Fruit fly (Drosophila melanogaster) whole organism, embryonic: ENCODE results near the gene VhaAC45RP.
A peak's percentile ranks its signal among the peaks of the same experiment; 100 is the strongest.

Experiments
- BEAF-32 ChIP-seq: fragments of 200-800 bp; sonication (Bioruptor generic); optimal IDR thresholded peaks from 3 replicates; lab custom pipeline; 2017; ENCODE audit warnings: missing biosample characterization, missing genetic modification characterization, mild to moderate bottlenecking, moderate library complexity, missing genetic modification reagents
- Blimp-1 ChIP-seq: fragments of 200-800 bp; sonication (Bioruptor generic); optimal IDR thresholded peaks from 3 replicates; lab custom pipeline; 2018; ENCODE audit warnings: missing biosample characterization, missing genetic modification characterization, mild to moderate bottlenecking, moderate library complexity, missing genetic modification reagents
- CG10209 ChIP-seq: fragments of 200-800 bp; sonication (Bioruptor generic); optimal IDR thresholded peaks from 3 replicates; lab custom pipeline; 2017; ENCODE audit warnings: missing biosample characterization, mild to moderate bottlenecking, missing genetic modification characterization, missing genetic modification reagents
- CG10979 ChIP-seq: fragments of 200-800 bp; sonication (Bioruptor generic); optimal IDR thresholded peaks from 2 replicates; lab custom pipeline; 2018; ENCODE audit warnings: missing biosample characterization, mild to moderate bottlenecking, missing genetic modification characterization, moderate library complexity
- CG12299 ChIP-seq: fragments of 200-800 bp; sonication (Bioruptor generic); optimal IDR thresholded peaks from 2 replicates; lab custom pipeline; 2018; ENCODE audit warnings: missing biosample characterization, mild to moderate bottlenecking, missing genetic modification characterization
- CG12744 ChIP-seq: fragments of 200-800 bp; sonication (Bioruptor generic); optimal IDR thresholded peaks from 2 replicates; lab custom pipeline; 2016; ENCODE audit warnings: missing biosample characterization, missing genetic modification characterization
- CG14710 ChIP-seq: fragments of 200-800 bp; sonication (Bioruptor generic); optimal IDR thresholded peaks from 3 replicates; lab custom pipeline; 2019; ENCODE audit warnings: missing biosample characterization, mild to moderate bottlenecking, missing genetic modification characterization, moderate library complexity
- CG1529 ChIP-seq: fragments of 200-800 bp; sonication (Bioruptor generic); optimal IDR thresholded peaks from 3 replicates; lab custom pipeline; 2018; ENCODE audit warnings: missing biosample characterization, missing genetic modification characterization
- CG15601 ChIP-seq: fragments of 200-800 bp; sonication (Bioruptor generic); optimal IDR thresholded peaks from 3 replicates; lab custom pipeline; 2019; ENCODE audit warnings: missing biosample characterization, mild to moderate bottlenecking, missing genetic modification characterization, moderate library complexity
- CG17361 ChIP-seq: fragments of 200-800 bp; sonication (Bioruptor generic); IDR thresholded peaks from 3 replicates; pipeline ENCODE4 v1.3.6; 2022; ENCODE audit warnings: missing biosample characterization, missing genetic modification characterization
- CG18011 ChIP-seq: fragments of 200-800 bp; sonication (Bioruptor generic); optimal IDR thresholded peaks from 2 replicates; lab custom pipeline; 2017; ENCODE audit warnings: missing biosample characterization, missing genetic modification characterization, mild to moderate bottlenecking, moderate library complexity, missing genotype
- CG18619 ChIP-seq: fragments of 200-800 bp; sonication (Bioruptor generic); optimal IDR thresholded peaks from 3 replicates; lab custom pipeline; 2017; ENCODE audit warnings: missing biosample characterization, mild to moderate bottlenecking, missing genetic modification characterization
- CG2199 ChIP-seq: fragments of 200-800 bp; sonication (Bioruptor generic); IDR thresholded peaks from 3 replicates; pipeline ENCODE4 v1.3.6; 2022; ENCODE audit warnings: missing biosample characterization, missing genetic modification characterization
- CG2889 ChIP-seq: fragments of 200-800 bp; sonication (Bioruptor generic); IDR thresholded peaks from 3 replicates; pipeline ENCODE4 v1.3.6; 2022; ENCODE audit warnings: missing biosample characterization, missing genetic modification characterization
- CG32767 ChIP-seq: fragments of 200-800 bp; sonication (Bioruptor generic); IDR thresholded peaks from 2 replicates; pipeline ENCODE4 v1.3.6; 2022; ENCODE audit warnings: missing biosample characterization, missing genetic modification characterization
- CG34224 ChIP-seq: fragments of 200-800 bp; sonication (Bioruptor generic); IDR thresholded peaks from 3 replicates; pipeline ENCODE4 v1.3.6; 2022; ENCODE audit warnings: missing biosample characterization, missing genetic modification characterization; ENCODE audit not compliant: partially characterized antibody
- CG42726 ChIP-seq: fragments of 200-800 bp; sonication (Bioruptor generic); IDR thresholded peaks from 2 replicates; pipeline ENCODE4 v1.3.6; 2022; ENCODE audit warnings: missing biosample characterization, missing genetic modification characterization; ENCODE audit not compliant: partially characterized antibody
- CG4404 ChIP-seq: fragments of 200-800 bp; sonication (Bioruptor generic); IDR thresholded peaks from 2 replicates; pipeline ENCODE4 v1.3.6; 2022; ENCODE audit warnings: missing biosample characterization, missing genetic modification characterization
- CG6654 ChIP-seq: fragments of 200-800 bp; sonication (Bioruptor generic); optimal IDR thresholded peaks from 2 replicates; lab custom pipeline; 2017; ENCODE audit warnings: missing biosample characterization, mild to moderate bottlenecking, missing genetic modification characterization
- CG6689 ChIP-seq: fragments of 200-800 bp; sonication (Bioruptor generic); IDR thresholded peaks from 2 replicates; pipeline ENCODE4 v1.3.6; 2022; ENCODE audit warnings: missing biosample characterization, missing genetic modification characterization
- CG7271 ChIP-seq: fragments of 200-800 bp; sonication (Bioruptor generic); optimal IDR thresholded peaks from 2 replicates; lab custom pipeline; 2018; ENCODE audit warnings: missing biosample characterization, mild to moderate bottlenecking, missing genetic modification characterization, moderate library complexity
- CG7556 ChIP-seq: fragments of 200-800 bp; sonication (Bioruptor generic); optimal IDR thresholded peaks from 2 replicates; lab custom pipeline; 2017; ENCODE audit warnings: missing biosample characterization, mild to moderate bottlenecking, missing genetic modification characterization
- CG8478 ChIP-seq: fragments of >200 bp; optimal IDR thresholded peaks from 2 replicates; lab custom pipeline; 2018
- Dek ChIP-seq: fragments of 200-800 bp; sonication (Bioruptor generic); optimal IDR thresholded peaks from 3 replicates; lab custom pipeline; 2019; ENCODE audit warnings: missing biosample characterization, mild to moderate bottlenecking, missing genetic modification characterization, moderate library complexity
- Dll ChIP-seq: fragments of 200-800 bp; sonication (Bioruptor generic); IDR thresholded peaks from 4 replicates; pipeline ENCODE4 v1.3.6; 2022; ENCODE audit warnings: missing biosample characterization, missing genetic modification characterization; ENCODE audit not compliant: partially characterized antibody
- Dp ChIP-seq: fragments of 200-800 bp; sonication (Bioruptor generic); optimal IDR thresholded peaks from 2 replicates; lab custom pipeline; 2018; ENCODE audit warnings: missing biosample characterization, mild to moderate bottlenecking, missing genetic modification characterization, moderate library complexity
- Eip74EF ChIP-seq, 2 experiments: fragments of 200-800 bp in 1 of 2; fragments of >200 bp in 1 of 2; sonication (Bioruptor generic) in 1 of 2; optimal IDR thresholded peaks; 2 replicates each; lab custom pipeline; 2017 to 2019; ENCODE audit warnings: missing biosample characterization in 2 of 2, missing genetic modification characterization in 2 of 2, mild to moderate bottlenecking in 1 of 2, moderate library complexity in 1 of 2
- Elba2 ChIP-seq: fragments of 200-800 bp; sonication (Bioruptor generic); optimal IDR thresholded peaks from 3 replicates; lab custom pipeline; 2016; ENCODE audit warnings: missing biosample characterization, missing genetic modification characterization
- Ets97D ChIP-seq: fragments of 200-800 bp; sonication (Bioruptor generic); optimal IDR thresholded peaks from 3 replicates; lab custom pipeline; 2016; ENCODE audit warnings: missing biosample characterization, missing genetic modification characterization
- Hand ChIP-seq: fragments of 200-800 bp; sonication (Bioruptor generic); optimal IDR thresholded peaks from 2 replicates; lab custom pipeline; 2017; ENCODE audit warnings: mild to moderate bottlenecking, missing biosample characterization, missing genetic modification reagents, missing genetic modification characterization
- Hr78 ChIP-seq, 2 experiments: fragments of 200-800 bp in 1 of 2; fragments of >200 bp in 1 of 2; sonication (Bioruptor generic) in 1 of 2; optimal IDR thresholded peaks; 2 replicates each; lab custom pipeline; 2017 to 2019; ENCODE audit warnings: missing biosample characterization in 2 of 2, missing genetic modification characterization in 2 of 2, mild to moderate bottlenecking in 1 of 2, moderate library complexity in 1 of 2
- MBD-R2 ChIP-seq: fragments of 200-800 bp; sonication (Bioruptor generic); IDR thresholded peaks from 2 replicates; pipeline ENCODE4 v1.3.6; 2022; ENCODE audit warnings: missing biosample characterization, missing genetic modification characterization
- Med ChIP-seq: fragments of 200-800 bp; sonication (Bioruptor generic); peaks from one replicate; lab custom pipeline; 2016; ENCODE audit warnings: missing biosample characterization, missing genetic modification characterization, mild to moderate bottlenecking, inconsistent platforms, moderate library complexity
- Neu2 ChIP-seq: fragments of 200-800 bp; sonication (Bioruptor generic); optimal IDR thresholded peaks from 3 replicates; lab custom pipeline; 2016; ENCODE audit warnings: missing biosample characterization, missing genetic modification characterization, borderline replicate concordance
- Nf-YA ChIP-seq: fragments of 200-800 bp; sonication (Bioruptor generic); IDR thresholded peaks from 2 replicates; pipeline ENCODE4 v1.3.6; 2022; ENCODE audit warnings: missing biosample characterization, missing genetic modification characterization
- Opbp ChIP-seq: fragments of 200-800 bp; sonication (Bioruptor generic); IDR thresholded peaks from 3 replicates; pipeline ENCODE4 v1.3.6; 2022; ENCODE audit warnings: missing biosample characterization, missing genetic modification characterization; ENCODE audit not compliant: partially characterized antibody
- amos ChIP-seq: fragments of 200-800 bp; sonication (Bioruptor generic); IDR thresholded peaks from 2 replicates; pipeline ENCODE4 v1.3.6; 2022; ENCODE audit warnings: missing biosample characterization, missing genetic modification characterization; ENCODE audit not compliant: partially characterized antibody
- bbx ChIP-seq: fragments of 200-800 bp; sonication (Bioruptor generic); IDR thresholded peaks from 2 replicates; pipeline ENCODE4 v1.3.6; 2022; ENCODE audit warnings: missing biosample characterization, missing genetic modification characterization; ENCODE audit not compliant: partially characterized antibody
- btn ChIP-seq: fragments of 200-800 bp; sonication (Bioruptor generic); optimal IDR thresholded peaks from 2 replicates; lab custom pipeline; 2016; ENCODE audit warnings: missing biosample characterization, missing genetic modification characterization
- cad ChIP-seq: fragments of >200 bp; optimal IDR thresholded peaks from 2 replicates; lab custom pipeline; 2017; ENCODE audit warnings: missing biosample characterization, missing genetic modification characterization
- chm ChIP-seq: fragments of 200-800 bp; sonication (Bioruptor generic); IDR thresholded peaks from 2 replicates; pipeline ENCODE4 v1.3.6; 2022; ENCODE audit warnings: missing biosample characterization, missing genetic modification characterization
- chn ChIP-seq: fragments of 200-800 bp; sonication (Bioruptor generic); optimal IDR thresholded peaks from 2 replicates; lab custom pipeline; 2016; ENCODE audit warnings: missing biosample characterization, missing genetic modification characterization
- ci ChIP-seq: fragments of 200-800 bp; sonication (Bioruptor generic); IDR thresholded peaks from 3 replicates; pipeline ENCODE4 v1.3.6; 2022; ENCODE audit warnings: missing biosample characterization, missing genetic modification characterization
- cwo ChIP-seq: fragments of 200-800 bp; sonication (Bioruptor generic); optimal IDR thresholded peaks from 3 replicates; lab custom pipeline; 2017; ENCODE audit warnings: missing biosample characterization, missing genetic modification characterization, mild to moderate bottlenecking, moderate library complexity, missing genetic modification reagents
- ems ChIP-seq: fragments of 200-800 bp; sonication (Bioruptor generic); optimal IDR thresholded peaks from 3 replicates; lab custom pipeline; 2016; ENCODE audit warnings: missing biosample characterization, missing genetic modification characterization
- org-1 ChIP-seq: fragments of 200-800 bp; sonication (Bioruptor generic); optimal IDR thresholded peaks from 2 replicates; lab custom pipeline; 2017; ENCODE audit warnings: missing biosample characterization, missing genetic modification characterization
- pita ChIP-seq: fragments of 200-800 bp; sonication (Bioruptor generic); optimal IDR thresholded peaks from 2 replicates; lab custom pipeline; 2017; ENCODE audit warnings: missing biosample characterization, mild to moderate bottlenecking, missing genetic modification characterization
- pum ChIP-seq: fragments of 200-800 bp; sonication (Bioruptor generic); optimal IDR thresholded peaks from 2 replicates; lab custom pipeline; 2016; ENCODE audit warnings: missing biosample characterization, missing genetic modification characterization
- sens-2 ChIP-seq: fragments of 200-800 bp; sonication (Bioruptor generic); IDR thresholded peaks from 2 replicates; pipeline ENCODE4 v1.3.6; 2022; ENCODE audit warnings: missing biosample characterization, missing genetic modification characterization
- tgo ChIP-seq: fragments of 200-800 bp; sonication (Bioruptor generic); IDR thresholded peaks from 3 replicates; pipeline ENCODE4 v1.3.6; 2022; ENCODE audit warnings: missing biosample characterization, missing genetic modification characterization

VhaAC45RP gene

DNA sequence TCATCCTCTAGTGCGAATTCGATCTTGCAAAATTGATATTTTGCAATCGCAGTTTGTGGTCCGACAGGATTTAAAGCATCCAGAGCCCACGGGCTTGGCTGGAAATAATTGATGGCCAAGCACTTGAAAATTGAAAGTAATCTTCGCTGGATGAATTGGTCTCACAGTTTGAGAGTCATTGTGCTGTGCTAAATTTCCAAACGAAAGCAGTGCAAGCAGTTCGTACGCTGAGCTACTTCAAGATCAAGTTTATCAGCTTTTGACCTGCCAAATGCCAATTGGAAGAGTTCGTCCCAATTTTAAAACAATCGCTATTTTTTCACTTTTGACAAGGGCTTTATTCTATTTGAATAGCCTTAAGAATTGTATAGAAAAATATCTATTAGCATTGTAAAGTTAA, 12.4 kb downstream of the VhaAC45RP start (continued):
- TF ChIP-seq CG12744 (GFP tag; lab: Kevin White, UChicago): no peak
- TF ChIP-seq pum (GFP tag; lab: Kevin White, UChicago): no peak
- peak; percentile 16; the same call in 1 of the 2 replicates for TF ChIP-seq MBD-R2 (GFP tag; lab: Robert Waterston, UW)
- TF ChIP-seq bbx (GFP tag; lab: Robert Waterston, UW): 0 out of 2 replicates have a peak, but pooled peaks have one; percentile 22
- peak; percentile 98 for TF ChIP-seq CG6654 (GFP tag; lab: Kevin White, UChicago)
- no peak for TF ChIP-seq CG6689 (GFP tag; lab: Robert Waterston, UW)
- peak; percentile 56 for TF ChIP-seq Blimp-1 (GFP tag; lab: Kevin White, UChicago)
- TF ChIP-seq Hr78 (GFP tag; optimal IDR thresholded peaks at IDR 0.05; lab: Kevin White, UChicago): peak in 1 of 2 experiments; percentile 17
- TF ChIP-seq Med (GFP tag; lab: Kevin White, UChicago): peak; percentile 36
- no peak for TF ChIP-seq Nf-YA (GFP tag; lab: Robert Waterston, UW)
- TF ChIP-seq BEAF-32 (GFP tag; lab: Kevin White, UChicago): no peak
- peak; percentile 32 for TF ChIP-seq CG15601
- TF ChIP-seq CG42726: 0 out of 2 replicates have a peak, but pooled peaks have one; percentile 34
- TF ChIP-seq Dek (tag; lab: Kevin White, UChicago): no peak
- peak; percentile 75 for TF ChIP-seq cad (GFP tag; lab: Kevin White, UChicago)
- no peak for TF ChIP-seq CG7556 (GFP tag; lab: Kevin White, UChicago)
- TF ChIP-seq CG2889 (GFP tag; lab: Robert Waterston, UW): no peak
- no peak for TF ChIP-seq CG10979 (tag; lab: Kevin White, UChicago)
- TF ChIP-seq CG17361 (GFP tag; lab: Robert Waterston, UW): no peak
- no peak for TF ChIP-seq CG4404 (GFP tag; lab: Robert Waterston, UW)
- no peak for TF ChIP-seq CG32767 (GFP tag; lab: Robert Waterston, UW)
- TF ChIP-seq Eip74EF (GFP tag; optimal IDR thresholded peaks at IDR 0.05; lab: Kevin White, UChicago): peak in 1 of 2 experiments; percentile 46
- no peak for TF ChIP-seq Hand
- no peak for TF ChIP-seq Ets97D (GFP tag; lab: Kevin White, UChicago)
- TF ChIP-seq CG14710 (tag; lab: Kevin White, UChicago): no peak
- TF ChIP-seq org-1 (GFP tag; lab: Kevin White, UChicago): no peak
- TF ChIP-seq tgo (GFP tag; lab: Robert Waterston, UW): no peak
- no peak for TF ChIP-seq Neu2 (GFP tag; lab: Kevin White, UChicago)
- peak; percentile 18; the same call in 1 of the 2 replicates for TF ChIP-seq amos
- no peak for TF ChIP-seq btn
- TF ChIP-seq pita (GFP tag; lab: Kevin White, UChicago): peak; percentile 12
- no peak for TF ChIP-seq chn (GFP tag; lab: Kevin White, UChicago)
- no peak for TF ChIP-seq CG12299 (tag; lab: Kevin White, UChicago)
- 0 out of 3 replicates have a peak, but pooled peaks have one; percentile 9 for TF ChIP-seq ci (GFP tag; lab: Robert Waterston, UW)
- TF ChIP-seq CG10209 (GFP tag; lab: Kevin White, UChicago): no peak
- TF ChIP-seq Dp (GFP tag; lab: Kevin White, UChicago): no peak
- no peak for TF ChIP-seq sens-2
- no peak for TF ChIP-seq CG18619 (GFP tag; lab: Kevin White, UChicago)
- no peak for TF ChIP-seq CG1529 (GFP tag; lab: Kevin White, UChicago)
- TF ChIP-seq Elba2 (GFP tag; lab: Kevin White, UChicago): peak; percentile 81
- TF ChIP-seq ems: no peak
- peak; percentile 55 for TF ChIP-seq CG18011 (GFP tag; lab: Kevin White, UChicago)
- TF ChIP-seq CG8478 (lab: Kevin White, UChicago): no peak
- peak; percentile 90 for TF ChIP-seq CG2199 (GFP tag; lab: Robert Waterston, UW)
- TF ChIP-seq CG34224 (GFP tag; lab: Robert Waterston, UW): no peak
- TF ChIP-seq cwo (GFP tag; lab: Kevin White, UChicago): no peak
- TF ChIP-seq Dll (GFP tag; lab: Robert Waterston, UW): no peak
- TF ChIP-seq CG7271 (tag; lab: Kevin White, UChicago): no peak
- peak; percentile 33; the same call in 1 of the 3 replicates for TF ChIP-seq Opbp (GFP tag; lab: Robert Waterston, UW)
- TF ChIP-seq chm: no peak
